Fruit fly (Drosophila melanogaster): ENCODE measurements around the gene Hsp60D.

The Hsp60D gene

dm6 chr2L:13414525-13415481 lies 34.5 kb downstream of the Hsp60D start, which contains the start of the genes CG16956, CG42784 and CG43850 (continued):
- TF ChIP-seq sna (GFP tag; IDR thresholded peaks at IDR 0.05; ENCODE audit: partially characterized antibody) (no peak), tap (tag; optimal IDR thresholded peaks at IDR 0.05) (peak; percentile 30), GATAe (GFP tag; conservative IDR thresholded peaks at IDR 0.05) (no peak), mirr (GFP tag; optimal IDR thresholded peaks at IDR 0.05) (peak; percentile 85), CG18599 (GFP tag; optimal IDR thresholded peaks at IDR 0.05) (peak; percentile 88), Antp (GFP tag; optimal IDR thresholded peaks at IDR 0.05) (no peak), zfh2 (GFP tag; optimal IDR thresholded peaks at IDR 0.05) (no peak), Max (GFP tag; optimal IDR thresholded peaks at IDR 0.05) (no peak), CG7556 (GFP tag; optimal IDR thresholded peaks at IDR 0.05) (peak; percentile 48), zen2 (GFP tag; IDR thresholded peaks at IDR 0.05; ENCODE audit: partially characterized antibody) (no peak), cwo (GFP tag; optimal IDR thresholded peaks at IDR 0.05) (peak; percentile 56), slou (GFP tag; optimal IDR thresholded peaks at IDR 0.05) (no peak), Atf3 (GFP tag; optimal IDR thresholded peaks at IDR 0.05) (no peak), Dip2 (GFP tag; IDR thresholded peaks at IDR 0.05) (no peak), CG7928 (GFP tag; optimal IDR thresholded peaks at IDR 0.05) (no peak), CG10321 (GFP tag; IDR thresholded peaks at IDR 0.05) (no peak; the same call in 1 of the 2 replicates), peb (GFP tag; IDR thresholded peaks at IDR 0.05) (no peak), CG7372 (GFP tag; IDR thresholded peaks at IDR 0.05) (no peak), Hmr (GFP tag; optimal IDR thresholded peaks at IDR 0.05) (peak; percentile 94), al (GFP tag; IDR thresholded peaks at IDR 0.05) (no peak), D19B (GFP tag; optimal IDR thresholded peaks at IDR 0.05) (peak; percentile 32), sc (optimal IDR thresholded peaks at IDR 0.05) (no peak), sc (GFP tag; optimal IDR thresholded peaks at IDR 0.05) (peak; percentile 7), hth (optimal IDR thresholded peaks at IDR 0.05) (no peak), esg (GFP tag; conservative IDR thresholded peaks at IDR 0.05) (no peak), exex (tag; optimal IDR thresholded peaks at IDR 0.05) (peak; percentile 48), slbo (GFP tag; IDR thresholded peaks at IDR 0.05) (no peak), Sry-β (GFP tag; optimal IDR thresholded peaks at IDR 0.05) (no peak), dmrt99B (tag; optimal IDR thresholded peaks at IDR 0.05) (peak; percentile 51), chm (GFP tag; IDR thresholded peaks at IDR 0.05) (no peak; the same call in 1 of the 2 replicates), dysf (GFP tag; IDR thresholded peaks at IDR 0.05) (peak; percentile 37; the same call in 2 of the 3 replicates), kah (GFP tag; optimal IDR thresholded peaks at IDR 0.05) (peak; percentile 49), sisA (GFP tag; IDR thresholded peaks at IDR 0.05) (no peak), Opbp (GFP tag; IDR thresholded peaks at IDR 0.05; ENCODE audit: partially characterized antibody) (no peak), CG17385 (GFP tag; optimal IDR thresholded peaks at IDR 0.05) (peak; percentile 78), tin (GFP tag; optimal IDR thresholded peaks at IDR 0.05) (no peak), pum (GFP tag; optimal IDR thresholded peaks at IDR 0.05) (no peak), NK7.1 (GFP tag; optimal IDR thresholded peaks at IDR 0.05) (no peak), CG1529 (GFP tag; optimal IDR thresholded peaks at IDR 0.05) (peak; percentile 12), dm (GFP tag; optimal IDR thresholded peaks at IDR 0.05) (no peak), CG9215 (GFP tag; IDR thresholded peaks at IDR 0.05) (no peak; the same call in 1 of the 2 replicates), Pdp1 (GFP tag; optimal IDR thresholded peaks at IDR 0.05) (no peak), CG31388 (GFP tag; optimal IDR thresholded peaks at IDR 0.05) (no peak), kay (GFP tag; optimal IDR thresholded peaks at IDR 0.05) (no peak), CG11247 (GFP tag; IDR thresholded peaks at IDR 0.05) (no peak; the same call in 1 of the 2 replicates), tio (GFP tag; optimal IDR thresholded peaks at IDR 0.05) (no peak), CG12104 (GFP tag; optimal IDR thresholded peaks at IDR 0.05) (peak; percentile 30), corto (GFP tag; optimal IDR thresholded peaks at IDR 0.05) (no peak), CG7357 (GFP tag; IDR thresholded peaks at IDR 0.05) (no peak), CG12236 (GFP tag; optimal IDR thresholded peaks at IDR 0.05) (no peak)
